Worm (Caenorhabditis elegans) whole organism, L4 larva: ENCODE measurements around the gene H04M03.12.
A peak's percentile ranks its signal among the peaks of the same experiment; 100 is the strongest.

Source experiments
- F37D6.2 ChIP-seq: sonication (generic microtip); optimal IDR thresholded peaks from 2 replicates; lab custom pipeline; 2016; ENCODE audit warnings: mild to moderate bottlenecking, missing genetic modification characterization, missing compliant biosample characterization
- T20F7.1 ChIP-seq: fragments of 200-800 bp; sonication (Bioruptor generic); optimal IDR thresholded peaks from 2 replicates; lab custom pipeline; 2018; ENCODE audit warnings: mild to moderate bottlenecking, missing genetic modification characterization, missing compliant biosample characterization
- Y5F2A.4 ChIP-seq: fragments of 200-800 bp; sonication (Bioruptor generic); optimal IDR thresholded peaks from 2 replicates; lab custom pipeline; 2018; ENCODE audit warnings: mild to moderate bottlenecking, missing genetic modification characterization, missing compliant biosample characterization
- aha-1 ChIP-seq: fragments of 150-350 bp; peaks from one replicate; lab custom pipeline; 2014; ENCODE audit warnings: missing biosample characterization, missing genetic modification characterization
- ama-1 ChIP-seq: fragments of 150-350 bp; optimal IDR thresholded peaks from 2 replicates; lab custom pipeline; 2014; ENCODE audit warnings: inconsistent platforms, mixed read lengths
- ceh-20 ChIP-seq: fragments of 200-800 bp; sonication (Bioruptor generic); IDR thresholded peaks from 2 replicates; pipeline ENCODE4 v1.3.6; 2022; ENCODE audit warnings: missing genetic modification reagents, missing genetic modification characterization, missing compliant biosample characterization
- ceh-32 ChIP-seq: sonication (generic microtip); optimal IDR thresholded peaks from 2 replicates; lab custom pipeline; 2016; ENCODE audit warnings: mild to moderate bottlenecking, missing genetic modification characterization, missing compliant biosample characterization; ENCODE audit not compliant: poor library complexity
- ceh-62 ChIP-seq: sonication (generic microtip); optimal IDR thresholded peaks from 2 replicates; lab custom pipeline; 2017; ENCODE audit warnings: missing biosample characterization, missing genetic modification characterization
- ceh-82 ChIP-seq: sonication (generic microtip); optimal IDR thresholded peaks from 2 replicates; lab custom pipeline; 2017; ENCODE audit warnings: missing biosample characterization, missing genetic modification characterization
- dmd-8 ChIP-seq: fragments of 200-800 bp; sonication (Bioruptor generic); IDR thresholded peaks from 2 replicates; pipeline ENCODE4 v1.3.6; 2022; ENCODE audit warnings: missing genetic modification characterization, missing compliant biosample characterization
- dpl-1 ChIP-seq: fragments of 150-350 bp; optimal IDR thresholded peaks from 2 replicates; lab custom pipeline; 2014; ENCODE audit warnings: missing biosample characterization, missing genetic modification reagents, missing genetic modification characterization
- duxl-1 ChIP-seq: sonication (generic microtip); optimal IDR thresholded peaks from 2 replicates; lab custom pipeline; 2016; ENCODE audit warnings: mild to moderate bottlenecking, missing genetic modification characterization, moderate library complexity, missing compliant biosample characterization; ENCODE audit not compliant: poor library complexity
- fos-1 ChIP-seq: fragments of 150-350 bp; optimal IDR thresholded peaks from 2 replicates; lab custom pipeline; 2014; ENCODE audit warnings: missing biosample characterization, missing genetic modification characterization
- hif-1 ChIP-seq, 2 experiments: sonication (generic microtip); optimal IDR thresholded peaks; 2 replicates each; lab custom pipeline; 2016 to 2017; ENCODE audit warnings: missing compliant biosample characterization in 2 of 2, missing genetic modification characterization in 2 of 2, missing genetic modification reagents in 2 of 2, missing genotype in 2 of 2, mild to moderate bottlenecking in 1 of 2
- hlh-30 ChIP-seq: sonication (generic microtip); optimal IDR thresholded peaks from 2 replicates; lab custom pipeline; 2017; ENCODE audit warnings: antibody characterized with exemption, mild to moderate bottlenecking, missing genetic modification characterization, missing compliant biosample characterization; ENCODE audit not compliant: insufficient read depth
- hmg-1.1 ChIP-seq: fragments of 200-800 bp; sonication (Bioruptor generic); IDR thresholded peaks from 2 replicates; pipeline ENCODE4 v1.3.6; 2022; ENCODE audit warnings: missing genetic modification reagents, missing genetic modification characterization, missing compliant biosample characterization
- lim-7 ChIP-seq: fragments of 200-800 bp; sonication (Bioruptor generic); IDR thresholded peaks from 2 replicates; pipeline ENCODE4 v1.3.6; 2022; ENCODE audit warnings: missing genetic modification characterization, missing compliant biosample characterization
- lin-38 ChIP-seq: fragments of 200-800 bp; sonication (Bioruptor generic); IDR thresholded peaks from 2 replicates; pipeline ENCODE4 v1.3.6; 2022; ENCODE audit warnings: missing genetic modification reagents, missing genetic modification characterization, missing compliant biosample characterization
- madf-9 ChIP-seq: fragments of 200-800 bp; sonication (Bioruptor generic); conservative IDR thresholded peaks from 2 replicates; pipeline ENCODE4 v1.3.6; 2022; ENCODE audit warnings: missing genetic modification reagents, missing genetic modification characterization, missing compliant biosample characterization
- mdl-1 ChIP-seq, 2 experiments: fragments of 150-350 bp in 1 of 2; sonication (generic microtip) in 1 of 2; optimal IDR thresholded peaks; 2 replicates each; lab custom pipeline; 2014 to 2017; ENCODE audit warnings: missing biosample characterization in 2 of 2, missing genetic modification characterization in 2 of 2
- mep-1 ChIP-seq: fragments of 150-350 bp; sonication (generic microtip); optimal IDR thresholded peaks from 3 replicates; lab custom pipeline; 2014; ENCODE audit warnings: missing biosample characterization, missing genetic modification characterization
- mxl-2 ChIP-seq: fragments of 200-800 bp; sonication (Bioruptor generic); conservative IDR thresholded peaks from 2 replicates; pipeline ENCODE4 v1.3.6; 2022; ENCODE audit warnings: missing genetic modification reagents, missing genetic modification characterization, missing compliant biosample characterization
- mxl-3 ChIP-seq: fragments of 200-800 bp; sonication (Bioruptor generic); optimal IDR thresholded peaks from 2 replicates; lab custom pipeline; 2018; ENCODE audit warnings: mild to moderate bottlenecking, missing genetic modification characterization, missing compliant biosample characterization
- nhr-10 ChIP-seq: fragments of 150-350 bp; optimal IDR thresholded peaks from 2 replicates; lab custom pipeline; 2014; ENCODE audit warnings: missing biosample characterization, missing genetic modification characterization
- nhr-111 ChIP-seq: fragments of 200-800 bp; sonication (Bioruptor generic); optimal IDR thresholded peaks from 2 replicates; lab custom pipeline; 2018; ENCODE audit warnings: mild to moderate bottlenecking, missing genetic modification characterization, missing compliant biosample characterization
- nhr-25 ChIP-seq: sonication (generic microtip); optimal IDR thresholded peaks from 2 replicates; lab custom pipeline; 2017; ENCODE audit warnings: missing genetic modification characterization, mild to moderate bottlenecking, missing compliant biosample characterization, antibody characterized with exemption, moderate library complexity, borderline replicate concordance; ENCODE audit not compliant: insufficient read depth
- nhr-28 ChIP-seq: fragments of 150-350 bp; optimal IDR thresholded peaks from 2 replicates; lab custom pipeline; 2014; ENCODE audit warnings: missing biosample characterization, missing genetic modification characterization
- nhr-42 ChIP-seq: fragments of 200-800 bp; sonication (Bioruptor generic); IDR thresholded peaks from 2 replicates; pipeline ENCODE4 v1.3.6; 2022; ENCODE audit warnings: missing genetic modification characterization, missing compliant biosample characterization
- pha-4 ChIP-seq, 2 experiments: fragments of 150-350 bp in 1 of 2; fragments of 200-800 bp in 1 of 2; sonication (Bioruptor generic) in 1 of 2; IDR thresholded peaks in 1 of 2; optimal IDR thresholded peaks in 1 of 2; 2 replicates each; pipeline versions ENCODE4 v1.3.6 to Lab custom; 2014 to 2022; ENCODE audit warnings: missing genetic modification characterization in 2 of 2, missing genetic modification reagents in 2 of 2, missing biosample characterization in 1 of 2, missing compliant biosample characterization in 1 of 2
- saeg-2 ChIP-seq: fragments of 200-800 bp; sonication (Bioruptor generic); IDR thresholded peaks from 2 replicates; pipeline ENCODE4 v1.3.6; 2022; ENCODE audit warnings: missing genetic modification reagents, missing genetic modification characterization, missing compliant biosample characterization
- skn-1 ChIP-seq: fragments of 150-350 bp; optimal IDR thresholded peaks from 2 replicates; lab custom pipeline; 2014; ENCODE audit warnings: missing biosample characterization, missing genetic modification characterization
- snpc-1.2 ChIP-seq: fragments of 200-800 bp; sonication (Bioruptor generic); IDR thresholded peaks from 2 replicates; pipeline ENCODE4 v1.3.6; 2022; ENCODE audit warnings: missing genetic modification reagents, missing genetic modification characterization, missing compliant biosample characterization
- spr-3 ChIP-seq: fragments of 200-800 bp; sonication (Bioruptor generic); optimal IDR thresholded peaks from 2 replicates; lab custom pipeline; 2018; ENCODE audit warnings: mild to moderate bottlenecking, missing genetic modification characterization, missing compliant biosample characterization
- tag-97 ChIP-seq: fragments of 200-800 bp; sonication (Bioruptor generic); IDR thresholded peaks from 2 replicates; pipeline ENCODE4 v1.3.6; 2022; ENCODE audit warnings: missing genetic modification characterization, missing compliant biosample characterization
- zag-1 ChIP-seq: fragments of 150-350 bp; optimal IDR thresholded peaks from 2 replicates; lab custom pipeline; 2014; ENCODE audit warnings: missing biosample characterization, missing genetic modification characterization
- zip-11 ChIP-seq: fragments of 200-800 bp; sonication (Bioruptor generic); IDR thresholded peaks from 2 replicates; pipeline ENCODE4 v1.3.6; 2022; ENCODE audit warnings: missing genetic modification characterization, missing compliant biosample characterization
- zip-2 ChIP-seq: fragments of 150-350 bp; optimal IDR thresholded peaks from 2 replicates; lab custom pipeline; 2014; ENCODE audit warnings: missing biosample characterization, missing genetic modification characterization
- ztf-11 ChIP-seq: fragments of 150-350 bp; optimal IDR thresholded peaks from 2 replicates; lab custom pipeline; 2014; ENCODE audit warnings: missing biosample characterization, missing genetic modification characterization

H04M03.12 gene

DNA sequence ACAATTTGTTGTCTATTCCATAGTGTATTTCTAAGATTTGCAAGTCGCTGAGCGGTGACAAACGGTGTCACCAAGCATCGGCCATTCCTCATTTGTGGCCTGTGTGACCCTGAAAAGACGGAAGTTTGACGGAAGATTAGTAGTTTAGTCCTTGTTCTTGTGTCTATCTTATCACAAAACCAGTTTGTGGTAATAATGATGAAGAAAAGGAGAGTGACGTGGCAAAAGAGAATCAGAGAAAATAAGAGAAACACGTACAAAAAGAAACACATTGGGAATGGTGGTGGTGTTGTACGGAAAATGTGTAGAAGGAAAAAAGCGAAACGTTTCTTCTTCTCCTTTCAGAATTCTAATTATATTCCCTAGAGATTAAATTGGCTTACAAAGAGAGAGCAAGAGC lies 36.0 kb upstream of the H04M03.12 start, which contains the start of gene mcu-1 (continued):
- TF ChIP-seq ceh-82 (tag; lab: Kevin White, UChicago) (no peak), mdl-1 (tag; optimal IDR thresholded peaks at IDR 0.05; lab: Kevin White, UChicago) (no peak), zip-2 (tag; lab: Kevin White, UChicago) (no peak), lin-38 (no peak), lim-7 (GFP tag; lab: Robert Waterston, UW) (no peak), ceh-62 (tag; lab: Kevin White, UChicago) (no peak), nhr-111 (GFP tag; lab: Kevin White, UChicago) (no peak), nhr-28 (tag; lab: Kevin White, UChicago) (peak; percentile 90), ceh-32 (no peak), zip-11 (GFP tag; lab: Robert Waterston, UW) (no peak), ztf-11 (tag; lab: Kevin White, UChicago) (no peak), F37D6.2 (tag; lab: Kevin White, UChicago) (no peak), skn-1 (no peak), pha-4 (GFP tag; IDR thresholded peaks at IDR 0.05; lab: Robert Waterston, UW) (no peak), pha-4 (tag; optimal IDR thresholded peaks at IDR 0.05; lab: Kevin White, UChicago) (no peak), hmg-1.1 (GFP tag; lab: Robert Waterston, UW) (no peak), duxl-1 (tag; lab: Kevin White, UChicago) (no peak), zag-1 (no peak), nhr-10 (no peak), mep-1 (tag; lab: Kevin White, UChicago) (peak; percentile 17), nhr-42 (GFP tag; lab: Robert Waterston, UW) (no peak), dmd-8 (GFP tag; lab: Robert Waterston, UW) (no peak), snpc-1.2 (GFP tag; lab: Robert Waterston, UW) (no peak), madf-9 (GFP tag; lab: Robert Waterston, UW) (no peak)

DNA sequence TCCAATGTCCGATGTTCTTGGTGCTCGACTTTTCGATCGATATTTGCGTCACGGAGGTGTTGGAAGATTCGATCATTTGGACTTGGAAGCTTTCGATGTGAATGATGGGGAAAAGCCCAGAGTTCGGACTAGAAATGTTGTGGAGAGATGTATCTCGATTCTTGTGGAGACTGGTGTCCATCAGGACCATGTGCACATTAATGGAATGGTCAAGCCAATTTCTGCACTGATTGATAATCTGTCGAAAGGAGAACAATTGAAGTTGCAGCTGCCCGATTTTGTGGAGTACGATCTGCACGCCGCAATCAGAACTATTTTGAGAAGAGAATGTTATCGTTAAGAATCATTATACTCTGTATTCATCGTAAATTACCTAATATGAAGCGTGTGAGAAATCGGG lies 34.0 kb upstream of the H04M03.12 start:
- TF ChIP-seq Y5F2A.4 (no peak), ceh-20 (GFP tag; lab: Robert Waterston, UW) (no peak), aha-1 (tag; lab: Kevin White, UChicago) (peak; percentile 93), spr-3 (GFP tag; lab: Kevin White, UChicago) (no peak), ama-1 (lab: Kevin White, UChicago) (peak; percentile 3)

DNA sequence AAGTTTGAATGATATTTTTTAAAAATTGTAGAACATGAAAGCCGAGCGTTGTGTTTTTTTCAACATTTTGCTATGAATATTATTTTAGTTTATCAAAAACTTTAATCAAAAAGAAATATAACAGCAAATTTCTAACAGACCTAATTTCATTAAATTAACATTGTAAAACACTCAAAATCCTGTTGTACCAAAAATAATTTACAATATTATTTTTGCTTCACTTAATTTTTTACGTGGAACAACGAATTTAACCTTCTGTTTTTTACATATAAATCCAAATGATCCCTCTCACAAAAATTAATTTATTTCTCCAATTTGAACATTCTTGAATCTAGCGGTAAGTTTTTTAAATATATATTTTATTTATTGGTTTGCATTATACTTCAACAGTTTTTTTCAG lies 30.9 kb upstream of the H04M03.12 start, which contains the start of gene H32C10.1:
Gene H32C10.1 (plus strand): TSS at position 301 of the 400 bp plus-strand sequence.
- TF ChIP-seq dpl-1 (GFP tag; lab: Kevin White, UChicago) (no peak), nhr-10 (no peak)

DNA sequence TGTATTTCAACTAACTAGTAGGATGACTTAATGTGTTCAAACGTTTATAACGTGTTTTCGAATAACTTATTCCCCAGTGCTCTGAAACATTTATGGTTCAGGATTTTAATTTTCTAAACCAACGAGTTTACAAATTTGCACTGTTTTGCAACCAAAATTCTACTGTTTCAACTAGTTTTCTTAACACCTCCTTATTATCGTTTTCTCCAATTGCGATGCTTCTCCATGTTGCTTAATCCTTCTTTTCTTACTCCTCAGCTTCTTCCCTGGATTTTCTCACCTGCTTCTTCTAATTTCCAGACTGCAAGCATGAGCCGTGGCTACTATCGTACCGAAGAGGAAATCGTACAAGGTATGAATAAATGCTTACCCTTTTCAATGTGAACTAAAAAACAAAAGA lies 27.2 kb upstream of the H04M03.12 start, which contains the start of gene lin-33:
Gene lin-33 (plus strand): TSS at position 301 of the 400 bp plus-strand sequence.
- TF ChIP-seq saeg-2 (GFP tag; lab: Robert Waterston, UW): no peak
- no peak for TF ChIP-seq mxl-2 (GFP tag; lab: Robert Waterston, UW)
- no peak for TF ChIP-seq T20F7.1
- no peak for TF ChIP-seq tag-97
- no peak for TF ChIP-seq mxl-3
- TF ChIP-seq fos-1 (tag; lab: Kevin White, UChicago): no peak
- TF ChIP-seq hlh-30 (tag; lab: Kevin White, UChicago): no peak
- TF ChIP-seq hif-1 (tag; optimal IDR thresholded peaks at IDR 0.05; lab: Kevin White, UChicago): no peak
- TF ChIP-seq lim-7 (GFP tag; lab: Robert Waterston, UW): no peak
- TF ChIP-seq nhr-25 (tag; lab: Kevin White, UChicago): no peak
